Worm (Caenorhabditis elegans) whole organism, mixed stage, embryonic: ENCODE results near the gene srd-43.

Experiments used
- M03D4.4 ChIP-seq: sonication (generic microtip); optimal IDR thresholded peaks from 2 replicates; lab custom pipeline; 2017; ENCODE audit warnings: mild to moderate bottlenecking, missing genetic modification characterization, missing compliant biosample characterization
- flh-1 ChIP-seq: fragments of 200-800 bp; sonication (Bioruptor generic); optimal IDR thresholded peaks from 2 replicates; lab custom pipeline; 2018; ENCODE audit warnings: mild to moderate bottlenecking, missing genetic modification characterization, moderate library complexity, missing compliant biosample characterization
- lin-13 ChIP-seq: fragments of 150-350 bp; optimal IDR thresholded peaks from 2 replicates; lab custom pipeline; 2014; ENCODE audit warnings: missing biosample characterization, missing genetic modification characterization
- mls-2 ChIP-seq: sonication (generic microtip); optimal IDR thresholded peaks from 2 replicates; lab custom pipeline; 2016; ENCODE audit warnings: mild to moderate bottlenecking, missing genetic modification characterization, moderate library complexity, missing compliant biosample characterization
- nhr-237 ChIP-seq: fragments of 150-350 bp; optimal IDR thresholded peaks from 2 replicates; lab custom pipeline; 2014; ENCODE audit warnings: missing biosample characterization, missing genetic modification characterization
- unc-39 ChIP-seq: fragments of 150-350 bp; optimal IDR thresholded peaks from 2 replicates; lab custom pipeline; 2014; ENCODE audit warnings: missing biosample characterization, missing genetic modification characterization

- TF ChIP-seq lin-13 (tag; lab: Kevin White, UChicago) (no peak), M03D4.4 (tag; lab: Kevin White, UChicago) (no peak), nhr-237 (no peak), mls-2 (no peak), unc-39 (tag; lab: Kevin White, UChicago) (no peak), flh-1 (no peak)
Measured at ce11 chrX:13274102-13274501, 31.5 kb downstream of the srd-43 start, which contains the start of gene cyp-14A3.
